Fruit fly (Drosophila melanogaster) whole organism, embryonic: ENCODE measurements around the gene CG7191.

Source experiments
- ATbp ChIP-seq: fragments of 200-800 bp; sonication (Bioruptor generic); optimal IDR thresholded peaks from 2 replicates; lab custom pipeline; 2017; ENCODE audit warnings: missing biosample characterization, mild to moderate bottlenecking, missing genetic modification characterization, missing genetic modification reagents
- Abd-B ChIP-seq: fragments of 200-800 bp; sonication (Bioruptor generic); optimal IDR thresholded peaks from 2 replicates; lab custom pipeline; 2018; ENCODE audit warnings: missing biosample characterization, mild to moderate bottlenecking, missing genetic modification characterization, moderate library complexity
- Bteb2 ChIP-seq: fragments of 200-800 bp; sonication (Bioruptor generic); optimal IDR thresholded peaks from 2 replicates; lab custom pipeline; 2016; ENCODE audit warnings: missing biosample characterization, missing genetic modification characterization
- CG11398 ChIP-seq: fragments of 200-800 bp; sonication (Bioruptor generic); optimal IDR thresholded peaks from 2 replicates; lab custom pipeline; 2016; ENCODE audit warnings: missing biosample characterization, missing genetic modification characterization
- CG12071 ChIP-seq: fragments of 200-800 bp; sonication (Bioruptor generic); optimal IDR thresholded peaks from 3 replicates; lab custom pipeline; 2018; ENCODE audit warnings: missing biosample characterization, mild to moderate bottlenecking, missing genetic modification characterization
- CG1233 ChIP-seq: fragments of 200-800 bp; sonication (Bioruptor generic); optimal IDR thresholded peaks from 4 replicates; lab custom pipeline; 2018; ENCODE audit warnings: missing biosample characterization, mild to moderate bottlenecking, missing genetic modification characterization
- CG14965 ChIP-seq: fragments of 200-800 bp; sonication (Bioruptor generic); optimal IDR thresholded peaks from 2 replicates; lab custom pipeline; 2016; ENCODE audit warnings: missing biosample characterization, missing genetic modification characterization, borderline replicate concordance
- CG2116 ChIP-seq: fragments of 200-800 bp; sonication (Bioruptor generic); optimal IDR thresholded peaks from 3 replicates; lab custom pipeline; 2018; ENCODE audit warnings: missing biosample characterization, mild to moderate bottlenecking, missing genetic modification characterization
- CG32772 ChIP-seq: fragments of 200-800 bp; sonication (Bioruptor generic); IDR thresholded peaks from 2 replicates; pipeline ENCODE4 v1.3.6; 2022; ENCODE audit warnings: missing biosample characterization, missing genetic modification characterization
- CG3847 ChIP-seq: fragments of 200-800 bp; sonication (Bioruptor generic); IDR thresholded peaks from 2 replicates; pipeline ENCODE4 v1.3.6; 2022; ENCODE audit warnings: missing biosample characterization, missing genetic modification characterization
- CG4282 ChIP-seq: fragments of 200-800 bp; sonication (Bioruptor generic); optimal IDR thresholded peaks from 2 replicates; lab custom pipeline; 2016; ENCODE audit warnings: missing biosample characterization, missing genetic modification characterization
- CG4820 ChIP-seq: fragments of 200-800 bp; sonication (Bioruptor generic); optimal IDR thresholded peaks from 3 replicates; lab custom pipeline; 2016; ENCODE audit warnings: missing biosample characterization, missing genetic modification characterization
- CG6272 ChIP-seq: fragments of 200-800 bp; sonication (Bioruptor generic); IDR thresholded peaks from 2 replicates; pipeline ENCODE4 v1.3.6; 2022; ENCODE audit warnings: missing biosample characterization, missing genetic modification characterization
- CG9797 ChIP-seq: fragments of 200-800 bp; sonication (Bioruptor generic); optimal IDR thresholded peaks from 3 replicates; lab custom pipeline; 2018; ENCODE audit warnings: missing biosample characterization, mild to moderate bottlenecking, missing genetic modification characterization
- Dip2 ChIP-seq: fragments of 200-800 bp; sonication (Bioruptor generic); IDR thresholded peaks from 2 replicates; pipeline ENCODE4 v1.3.6; 2022; ENCODE audit warnings: missing biosample characterization, missing genetic modification characterization
- Dip3 ChIP-seq: fragments of 200-800 bp; sonication (Bioruptor generic); optimal IDR thresholded peaks from 3 replicates; lab custom pipeline; 2016; ENCODE audit warnings: missing biosample characterization, missing genetic modification characterization
- Doc3 ChIP-seq: fragments of 200-800 bp; sonication (Bioruptor generic); IDR thresholded peaks from 3 replicates; pipeline ENCODE4 v1.3.6; 2022; ENCODE audit warnings: missing biosample characterization, missing genetic modification characterization; ENCODE audit not compliant: partially characterized antibody
- Elba2 ChIP-seq: fragments of 200-800 bp; sonication (Bioruptor generic); optimal IDR thresholded peaks from 3 replicates; lab custom pipeline; 2016; ENCODE audit warnings: missing biosample characterization, missing genetic modification characterization
- Fer1 ChIP-seq: fragments of 200-800 bp; sonication (Bioruptor generic); optimal IDR thresholded peaks from 2 replicates; lab custom pipeline; 2017; ENCODE audit warnings: missing biosample characterization, mild to moderate bottlenecking, missing genetic modification characterization
- MTF-1 ChIP-seq: fragments of 200-800 bp; sonication (Bioruptor generic); optimal IDR thresholded peaks from 2 replicates; lab custom pipeline; 2018; ENCODE audit warnings: missing biosample characterization, mild to moderate bottlenecking, missing genetic modification characterization, borderline replicate concordance
- Max ChIP-seq: fragments of 200-800 bp; sonication (Bioruptor generic); optimal IDR thresholded peaks from 2 replicates; lab custom pipeline; 2016; ENCODE audit warnings: missing biosample characterization, mild to moderate bottlenecking, missing genetic modification characterization
- Mrtf ChIP-seq: fragments of 200-800 bp; sonication (Bioruptor generic); IDR thresholded peaks from 3 replicates; pipeline ENCODE4 v1.3.6; 2022; ENCODE audit warnings: missing biosample characterization, missing genetic modification characterization
- Nf-YC ChIP-seq: fragments of 200-800 bp; optimal IDR thresholded peaks from 3 replicates; lab custom pipeline; 2019; ENCODE audit warnings: missing biosample characterization, mild to moderate bottlenecking, missing genetic modification characterization, moderate library complexity
- Optix ChIP-seq: fragments of 200-800 bp; sonication (Bioruptor generic); IDR thresholded peaks from 3 replicates; pipeline ENCODE4 v1.3.6; 2022; ENCODE audit warnings: missing biosample characterization, missing genetic modification characterization
- Ptx1 ChIP-seq: fragments of 200-800 bp; sonication (Bioruptor generic); IDR thresholded peaks from 2 replicates; pipeline ENCODE4 v1.3.6; 2022; ENCODE audit warnings: missing biosample characterization, missing genetic modification characterization
- Ssrp ChIP-seq: fragments of 200-800 bp; sonication (Bioruptor generic); optimal IDR thresholded peaks from 2 replicates; lab custom pipeline; 2018; ENCODE audit warnings: missing biosample characterization, mild to moderate bottlenecking, missing genetic modification characterization, moderate library complexity
- Taf1 ChIP-seq: fragments of 200-800 bp; sonication (Bioruptor generic); IDR thresholded peaks from 2 replicates; pipeline ENCODE4 v1.3.6; 2022; ENCODE audit warnings: missing biosample characterization, missing genetic modification characterization
- Xbp1 ChIP-seq: fragments of 200-800 bp; sonication (Bioruptor generic); optimal IDR thresholded peaks from 3 replicates; lab custom pipeline; 2016; ENCODE audit warnings: missing biosample characterization, mild to moderate bottlenecking, missing genetic modification characterization
- ase ChIP-seq: fragments of 200-800 bp; sonication (Bioruptor generic); IDR thresholded peaks from 3 replicates; pipeline ENCODE4 v1.3.6; 2022; ENCODE audit warnings: missing biosample characterization, missing genetic modification characterization
- bbx ChIP-seq: fragments of 200-800 bp; sonication (Bioruptor generic); IDR thresholded peaks from 2 replicates; pipeline ENCODE4 v1.3.6; 2022; ENCODE audit warnings: missing biosample characterization, missing genetic modification characterization; ENCODE audit not compliant: partially characterized antibody
- br ChIP-seq: fragments of >200 bp; optimal IDR thresholded peaks from 2 replicates; lab custom pipeline; 2017
- bsh ChIP-seq, 2 experiments: fragments of 200-800 bp; sonication (Bioruptor generic); optimal IDR thresholded peaks; 2 replicates each; lab custom pipeline; 2017 to 2018; ENCODE audit warnings: mild to moderate bottlenecking in 2 of 2, missing biosample characterization in 2 of 2, missing genetic modification characterization in 2 of 2, moderate library complexity in 1 of 2
- chn ChIP-seq: fragments of 200-800 bp; sonication (Bioruptor generic); optimal IDR thresholded peaks from 2 replicates; lab custom pipeline; 2016; ENCODE audit warnings: missing biosample characterization, missing genetic modification characterization
- fu2 ChIP-seq: fragments of 200-800 bp; sonication (Bioruptor generic); optimal IDR thresholded peaks from 2 replicates; lab custom pipeline; 2016; ENCODE audit warnings: missing biosample characterization, missing genetic modification characterization
- gem ChIP-seq: fragments of 200-800 bp; sonication (Bioruptor generic); optimal IDR thresholded peaks from 2 replicates; lab custom pipeline; 2019; ENCODE audit warnings: missing biosample characterization, mild to moderate bottlenecking, missing genetic modification characterization, moderate library complexity
- hbn ChIP-seq: fragments of 200-800 bp; sonication (Bioruptor generic); IDR thresholded peaks from 2 replicates; pipeline ENCODE4 v1.3.6; 2022; ENCODE audit warnings: missing biosample characterization, missing genetic modification characterization; ENCODE audit not compliant: partially characterized antibody
- hkb ChIP-seq, 2 experiments: fragments of 200-800 bp in 1 of 2; fragments of >200 bp in 1 of 2; sonication (Bioruptor generic) in 1 of 2; IDR thresholded peaks in 1 of 2; optimal IDR thresholded peaks in 1 of 2; 2 replicates each; pipeline versions ENCODE4 v1.3.6 to Lab custom; 2017 to 2022; ENCODE audit warnings: missing biosample characterization in 1 of 2, missing genetic modification characterization in 1 of 2
- jumu ChIP-seq: fragments of 200-800 bp; sonication (Bioruptor generic); optimal IDR thresholded peaks from 3 replicates; lab custom pipeline; 2016; ENCODE audit warnings: missing biosample characterization, missing genetic modification characterization
- org-1 ChIP-seq: fragments of 200-800 bp; sonication (Bioruptor generic); optimal IDR thresholded peaks from 2 replicates; lab custom pipeline; 2017; ENCODE audit warnings: missing biosample characterization, missing genetic modification characterization
- pfk ChIP-seq: fragments of 200-800 bp; sonication (Bioruptor generic); optimal IDR thresholded peaks from 2 replicates; lab custom pipeline; 2018; ENCODE audit warnings: missing biosample characterization, mild to moderate bottlenecking, missing genetic modification characterization, moderate library complexity
- pho ChIP-seq: fragments of 200-800 bp; sonication (Bioruptor generic); optimal IDR thresholded peaks from 2 replicates; lab custom pipeline; 2016; ENCODE audit warnings: missing biosample characterization, missing genetic modification characterization
- prd ChIP-seq, 3 experiments: fragments of >200 bp in 2 of 3; fragments of 200-800 bp in 1 of 3; sonication (Bioruptor generic) in 1 of 3; optimal IDR thresholded peaks in 2 of 3; IDR thresholded peaks in 1 of 3; 2 replicates in 2 of 3; 3 replicates in 1 of 3; pipeline versions ENCODE4 v1.3.6 to Lab custom; 2017 to 2022; ENCODE audit warnings: missing biosample characterization in 1 of 3, missing genetic modification characterization in 1 of 3
- rib ChIP-seq: fragments of 200-800 bp; sonication (Bioruptor generic); IDR thresholded peaks from 2 replicates; pipeline ENCODE4 v1.3.6; 2022; ENCODE audit warnings: missing biosample characterization, missing genetic modification characterization
- scrt ChIP-seq: fragments of 200-800 bp; sonication (Bioruptor generic); optimal IDR thresholded peaks from 2 replicates; lab custom pipeline; 2018; ENCODE audit warnings: missing biosample characterization, mild to moderate bottlenecking, missing genetic modification characterization, moderate library complexity
- sens-2 ChIP-seq: fragments of 200-800 bp; sonication (Bioruptor generic); IDR thresholded peaks from 2 replicates; pipeline ENCODE4 v1.3.6; 2022; ENCODE audit warnings: missing biosample characterization, missing genetic modification characterization
- slp2 ChIP-seq: fragments of 200-800 bp; sonication (Bioruptor generic); optimal IDR thresholded peaks from 2 replicates; lab custom pipeline; 2016; ENCODE audit warnings: missing biosample characterization, missing genetic modification characterization
- sug ChIP-seq: fragments of 200-800 bp; optimal IDR thresholded peaks from 2 replicates; lab custom pipeline; 2019; ENCODE audit warnings: missing biosample characterization, mild to moderate bottlenecking, missing genetic modification characterization, moderate library complexity
- unc-4 ChIP-seq: fragments of 200-800 bp; sonication (Bioruptor generic); IDR thresholded peaks from 2 replicates; pipeline ENCODE4 v1.3.6; 2022; ENCODE audit warnings: missing biosample characterization, missing genetic modification characterization; ENCODE audit not compliant: partially characterized antibody
- wor ChIP-seq: fragments of 200-800 bp; sonication (Bioruptor generic); IDR thresholded peaks from 2 replicates; pipeline ENCODE4 v1.3.6; 2022; ENCODE audit warnings: missing biosample characterization, missing genetic modification characterization
- zf30C ChIP-seq: fragments of 200-800 bp; sonication (Bioruptor generic); optimal IDR thresholded peaks from 3 replicates; lab custom pipeline; 2018; ENCODE audit warnings: missing biosample characterization, mild to moderate bottlenecking, missing genetic modification characterization

CG7191 gene

DNA sequence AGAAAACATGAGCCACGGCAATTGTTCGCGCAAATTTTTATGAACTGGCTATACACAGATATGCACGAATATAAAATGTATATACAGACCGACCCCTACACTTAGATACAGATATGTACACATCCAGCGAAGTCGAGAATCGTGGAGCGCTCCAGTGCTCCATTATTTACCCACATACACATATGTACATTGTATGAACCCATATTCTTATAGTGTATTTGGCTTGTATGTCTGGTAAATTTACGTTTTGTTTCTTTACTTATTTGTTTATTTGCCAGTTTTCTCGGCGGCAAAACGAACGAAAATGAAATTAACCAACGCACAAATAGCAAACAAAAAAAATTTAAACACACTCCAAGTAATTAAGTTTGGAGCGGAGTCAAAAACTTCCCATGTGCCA is 45.9 kb downstream of the CG7191 start (continued):
- TF ChIP-seq bbx (GFP tag; lab: Robert Waterston, UW) (no peak), Xbp1 (GFP tag; lab: Kevin White, UChicago) (no peak), CG2116 (no peak), CG11398 (no peak), chn (GFP tag; lab: Kevin White, UChicago) (no peak), zf30C (GFP tag; lab: Kevin White, UChicago) (no peak), unc-4 (GFP tag; lab: Robert Waterston, UW) (no peak), slp2 (GFP tag; lab: Kevin White, UChicago) (no peak), Dip3 (GFP tag; lab: Kevin White, UChicago) (peak; percentile 38), CG14965 (GFP tag; lab: Kevin White, UChicago) (no peak), org-1 (GFP tag; lab: Kevin White, UChicago) (peak; percentile 35), Taf1 (no peak), ase (no peak), CG1233 (peak; percentile 81), Dip2 (GFP tag; lab: Robert Waterston, UW) (no peak), Ptx1 (GFP tag; lab: Robert Waterston, UW) (no peak), scrt (GFP tag; lab: Kevin White, UChicago) (peak; percentile 53), hkb (optimal IDR thresholded peaks at IDR 0.05; lab: Kevin White, UChicago) (no peak), hkb (GFP tag; IDR thresholded peaks at IDR 0.05; lab: Robert Waterston, UW) (no peak), hbn (no peak), Bteb2 (GFP tag; lab: Kevin White, UChicago) (peak; percentile 25), Fer1 (GFP tag; lab: Kevin White, UChicago) (peak; percentile 79), Doc3 (GFP tag; lab: Robert Waterston, UW) (no peak), Max (GFP tag; lab: Kevin White, UChicago) (peak; percentile 60), gem (tag; lab: Kevin White, UChicago) (no peak), br (lab: Kevin White, UChicago) (no peak), pfk (GFP tag; lab: Kevin White, UChicago) (peak; percentile 70), CG3847 (GFP tag; lab: Robert Waterston, UW) (peak; percentile 41), Elba2 (GFP tag; lab: Kevin White, UChicago) (no peak), CG32772 (no peak), wor (no peak), Nf-YC (tag; lab: Kevin White, UChicago) (peak; percentile 19), CG4282 (GFP tag; lab: Kevin White, UChicago) (peak; percentile 1), sens-2 (no peak; the same call in 1 of the 2 replicates), CG9797 (GFP tag; lab: Kevin White, UChicago) (no peak), bsh (GFP tag; optimal IDR thresholded peaks at IDR 0.05; lab: Kevin White, UChicago) (peak in 1 of 2 experiments; percentile 40), pho (GFP tag; lab: Kevin White, UChicago) (peak; percentile 34), ATbp (peak; percentile 34), rib (GFP tag; lab: Robert Waterston, UW) (peak; percentile 63; the same call in 1 of the 2 replicates), CG12071 (GFP tag; lab: Kevin White, UChicago) (peak; percentile 75), Optix (no peak), Abd-B (GFP tag; lab: Kevin White, UChicago) (no peak), fu2 (no peak), prd (optimal IDR thresholded peaks at IDR 0.05; lab: Kevin White, UChicago) (no peak), prd (GFP tag; IDR thresholded peaks at IDR 0.05; lab: Robert Waterston, UW) (peak; percentile 29; the same call in 1 of the 3 replicates), jumu (GFP tag; lab: Kevin White, UChicago) (no peak), sug (tag; lab: Kevin White, UChicago) (peak; percentile 70), MTF-1 (GFP tag; lab: Kevin White, UChicago) (peak; percentile 77), Ssrp (tag; lab: Kevin White, UChicago) (no peak), CG6272 (no peak), Mrtf (GFP tag; lab: Robert Waterston, UW) (no peak), CG4820 (no peak)
